Worm (Caenorhabditis elegans) whole organism, L3 larva: ENCODE data around the gene tag-329.
A peak's percentile ranks its signal among the peaks of the same experiment; 100 is the strongest.

Experiments used
- ceh-82 ChIP-seq: fragments of 150-350 bp; optimal IDR thresholded peaks from 2 replicates; lab custom pipeline; 2014; ENCODE audit warnings: missing biosample characterization, missing genetic modification characterization
- ceh-9 ChIP-seq: sonication (generic microtip); optimal IDR thresholded peaks from 2 replicates; lab custom pipeline; 2018; ENCODE audit warnings: missing biosample characterization, missing genetic modification characterization
- elt-1 ChIP-seq: fragments of 150-350 bp; optimal IDR thresholded peaks from 2 replicates; lab custom pipeline; 2014; ENCODE audit warnings: missing biosample characterization, missing genetic modification characterization
- nhr-237 ChIP-seq: fragments of 150-350 bp; optimal IDR thresholded peaks from 2 replicates; lab custom pipeline; 2014; ENCODE audit warnings: missing biosample characterization, missing genetic modification characterization
- sea-2 ChIP-seq: fragments of 150-350 bp; sonication (generic microtip); optimal IDR thresholded peaks from 4 replicates; lab custom pipeline; 2014; ENCODE audit warnings: missing biosample characterization, missing genetic modification reagents, missing genetic modification characterization
- unc-39 ChIP-seq: sonication (generic microtip); optimal IDR thresholded peaks from 4 replicates; lab custom pipeline; 2017; ENCODE audit warnings: missing biosample characterization, missing genetic modification characterization
- unc-62 ChIP-seq: fragments of 150-350 bp; sonication (generic microtip); optimal IDR thresholded peaks from 4 replicates; lab custom pipeline; 2014; ENCODE audit warnings: missing biosample characterization, missing genetic modification reagents, missing genetic modification characterization

- TF ChIP-seq ceh-82, result no peak
- TF ChIP-seq unc-62 (GFP tag; lab: Kevin White, UChicago), result no peak
- TF ChIP-seq elt-1 (tag; lab: Kevin White, UChicago), result peak; percentile 62
- TF ChIP-seq unc-39, result no peak
- no peak for TF ChIP-seq sea-2
- TF ChIP-seq nhr-237 (tag; lab: Kevin White, UChicago), result no peak
- no peak for TF ChIP-seq ceh-9
These were observed 35.4 kb upstream of the tag-329 start for ce11 chrV:9499295-9499694.
